Fruit fly (Drosophila melanogaster): ENCODE data around the gene Cpr65Ax2.

DNA sequence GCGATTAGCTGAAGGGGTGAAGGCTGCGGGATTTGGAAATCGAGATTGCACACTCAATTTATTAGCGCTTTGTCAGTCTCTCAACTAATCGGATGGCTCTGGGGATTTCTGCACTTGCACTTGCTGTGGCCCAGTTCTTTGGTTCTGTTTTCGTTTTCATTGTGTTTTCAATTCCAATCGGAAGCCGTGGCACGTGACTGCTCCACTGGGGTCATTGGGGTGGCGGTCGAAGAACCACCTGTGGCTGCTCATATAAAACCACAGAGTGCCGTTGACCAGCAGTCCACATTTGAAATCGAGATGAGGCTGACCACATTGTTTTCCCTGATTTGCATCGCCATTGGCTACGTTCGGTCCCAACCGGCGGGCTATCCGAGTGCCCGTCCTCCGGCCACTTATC is 9.9 kb upstream of the Cpr65Ax2 start, which contains the start of gene Cpr65Az:
- TF ChIP-seq usp (GFP tag; optimal IDR thresholded peaks at IDR 0.05) (no peak), EcR (GFP tag; optimal IDR thresholded peaks at IDR 0.05) (no peak), pan (optimal IDR thresholded peaks at IDR 0.05) (no peak)

Measured in whole organism.